Worm (Caenorhabditis elegans) whole organism, mixed stage, embryonic: ENCODE results near the gene F26G1.5.

Experiments
- ham-2 ChIP-seq: fragments of 200-800 bp; sonication (Bioruptor generic); optimal IDR thresholded peaks from 2 replicates; lab custom pipeline; 2018; ENCODE audit warnings: mild to moderate bottlenecking, missing genetic modification characterization, missing compliant biosample characterization
- lin-13 ChIP-seq: fragments of 150-350 bp; optimal IDR thresholded peaks from 2 replicates; lab custom pipeline; 2014; ENCODE audit warnings: missing biosample characterization, missing genetic modification characterization

ce11 chrII:4752257-4752728, 18.9 kb downstream of the F26G1.5 start, which contains the start of gene F41C3.1:
- no peak for TF ChIP-seq lin-13 (tag; lab: Kevin White, UChicago)
- TF ChIP-seq ham-2 (GFP tag; lab: Kevin White, UChicago): no peak
